Fruit fly (Drosophila melanogaster): ENCODE measurements around the gene CG12691.

DNA sequence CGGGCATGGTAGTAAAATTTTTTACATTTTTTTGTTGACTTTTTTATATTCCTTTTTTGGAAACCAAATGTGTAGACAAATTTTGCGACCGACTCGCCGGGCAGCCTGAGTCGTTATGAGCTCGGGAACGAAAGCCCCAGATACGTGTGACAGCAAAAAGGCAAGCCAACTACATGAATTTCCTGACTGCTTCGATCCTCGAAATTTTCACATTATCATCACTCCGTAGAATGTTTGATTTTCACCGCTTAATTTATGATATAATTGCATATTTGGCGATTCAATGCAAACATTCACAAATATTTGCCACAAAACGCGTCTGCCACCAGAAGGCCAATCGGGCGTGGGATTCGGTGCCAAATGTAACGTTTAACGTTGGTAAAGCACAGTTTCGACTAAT, 11.0 kb downstream of the CG12691 start, which contains the start of gene CG15577:
- no peak for TF ChIP-seq fkh (GFP tag; optimal IDR thresholded peaks at IDR 0.05)
- TF ChIP-seq Hr39 (GFP tag; optimal IDR thresholded peaks at IDR 0.05), result no peak
- no peak for TF ChIP-seq CG10669 (GFP tag; optimal IDR thresholded peaks at IDR 0.05)
- TF ChIP-seq Gug (GFP tag; IDR thresholded peaks at IDR 0.05), result no peak
- no peak for TF ChIP-seq ss (GFP tag; optimal IDR thresholded peaks at IDR 0.05)
- no peak for TF ChIP-seq Sox14 (GFP tag; optimal IDR thresholded peaks at IDR 0.05)
- no peak for TF ChIP-seq Hr4 (GFP tag; optimal IDR thresholded peaks at IDR 0.05)
- TF ChIP-seq svp (GFP tag), result no peak
